Fruit fly (Drosophila melanogaster): ENCODE measurements around the gene CG3868.

The CG3868 gene

dm6 chr3L:14363103-14363751 lies 39.3 kb downstream of the CG3868 start (continued):
- TF ChIP-seq pb (GFP tag; optimal IDR thresholded peaks at IDR 0.05) (no peak), PHDP (tag; optimal IDR thresholded peaks at IDR 0.05) (peak; percentile 45), danr (GFP tag; IDR thresholded peaks at IDR 0.05) (0 out of 2 replicates have a peak, but pooled peaks have one; percentile 7), CG4424 (GFP tag; optimal IDR thresholded peaks at IDR 0.05) (peak; percentile 34), CG8478 (optimal IDR thresholded peaks at IDR 0.05) (no peak), ewg (GFP tag; optimal IDR thresholded peaks at IDR 0.05) (peak; percentile 22), crc (GFP tag; optimal IDR thresholded peaks at IDR 0.05) (no peak), CG9876 (GFP tag; optimal IDR thresholded peaks at IDR 0.05) (no peak), Ssrp (tag; optimal IDR thresholded peaks at IDR 0.05) (peak; percentile 59), Vsx1 (GFP tag; optimal IDR thresholded peaks at IDR 0.05) (peak; percentile 12), phol (tag; optimal IDR thresholded peaks at IDR 0.05) (peak; percentile 72), HHEX (GFP tag; optimal IDR thresholded peaks at IDR 0.05) (no peak), CG9437 (GFP tag; optimal IDR thresholded peaks at IDR 0.05) (peak; percentile 47), CG14050 (GFP tag; IDR thresholded peaks at IDR 0.05) (no peak), zen (tag; optimal IDR thresholded peaks at IDR 0.05) (no peak), mirr (GFP tag; optimal IDR thresholded peaks at IDR 0.05) (peak; percentile 35), CG2712 (tag; optimal IDR thresholded peaks at IDR 0.05) (peak; percentile 67), CG18619 (GFP tag; optimal IDR thresholded peaks at IDR 0.05) (peak; percentile 7), unpg (GFP tag; optimal IDR thresholded peaks at IDR 0.05) (peak; percentile 54), jigr1 (GFP tag; IDR thresholded peaks at IDR 0.05) (0 out of 3 replicates have a peak, but pooled peaks have one; percentile 8), CG1647 (GFP tag; optimal IDR thresholded peaks at IDR 0.05) (no peak), CG6689 (GFP tag; IDR thresholded peaks at IDR 0.05) (peak; percentile 63), Mrtf (GFP tag; IDR thresholded peaks at IDR 0.05) (0 out of 3 replicates have a peak, but pooled peaks have one; percentile 18), CG7556 (GFP tag; optimal IDR thresholded peaks at IDR 0.05) (peak; percentile 53), CG31224 (GFP tag; IDR thresholded peaks at IDR 0.05) (no peak), Drgx (GFP tag; IDR thresholded peaks at IDR 0.05) (0 out of 2 replicates have a peak, but pooled peaks have one; percentile 35), Oli (tag; optimal IDR thresholded peaks at IDR 0.05) (peak; percentile 57), ci (GFP tag; IDR thresholded peaks at IDR 0.05) (0 out of 3 replicates have a peak, but pooled peaks have one; percentile 32), Aef1 (GFP tag; IDR thresholded peaks at IDR 0.05) (0 out of 3 replicates have a peak, but pooled peaks have one; percentile 21), CG2889 (GFP tag; IDR thresholded peaks at IDR 0.05) (no peak), CG18476 (GFP tag; optimal IDR thresholded peaks at IDR 0.05) (no peak), CG15269 (tag; optimal IDR thresholded peaks at IDR 0.05) (peak; percentile 58), pho (GFP tag; optimal IDR thresholded peaks at IDR 0.05) (no peak), Lpt (GFP tag; optimal IDR thresholded peaks at IDR 0.05) (no peak), her (GFP tag; optimal IDR thresholded peaks at IDR 0.05) (no peak), CG10209 (GFP tag; optimal IDR thresholded peaks at IDR 0.05) (peak; percentile 29), vnd (GFP tag; IDR thresholded peaks at IDR 0.05; ENCODE audit: partially characterized antibody) (no peak), CG13424 (tag; optimal IDR thresholded peaks at IDR 0.05) (peak; percentile 55), Six4 (GFP tag; optimal IDR thresholded peaks at IDR 0.05) (no peak), D19B (GFP tag; optimal IDR thresholded peaks at IDR 0.05) (peak; percentile 71), trh (GFP tag; optimal IDR thresholded peaks at IDR 0.05) (no peak), CG4617 (GFP tag; optimal IDR thresholded peaks at IDR 0.05; ENCODE audit: borderline replicate concordance) (no peak), CG9817 (tag; optimal IDR thresholded peaks at IDR 0.05) (peak; percentile 28), Lim3 (GFP tag; IDR thresholded peaks at IDR 0.05) (peak; percentile 58; the same call in 1 of the 2 replicates), sc (optimal IDR thresholded peaks at IDR 0.05) (no peak), sc (GFP tag; optimal IDR thresholded peaks at IDR 0.05) (no peak), pan (optimal IDR thresholded peaks at IDR 0.05) (no peak), pan (GFP tag; optimal IDR thresholded peaks at IDR 0.05 in 1 of 2, IDR thresholded peaks at IDR 0.05 in 1 of 2) (no peak), Atf6 (GFP tag; IDR thresholded peaks at IDR 0.05) (0 out of 2 replicates have a peak, but pooled peaks have one; percentile 34), z (GFP tag; IDR thresholded peaks at IDR 0.05) (no peak), Hr3 (GFP tag; optimal IDR thresholded peaks at IDR 0.05) (peak; percentile 37)
